Worm (Caenorhabditis elegans) whole organism, mixed stage, embryonic: ENCODE results near the gene bud-13.
A peak's percentile ranks its signal among the peaks of the same experiment; 100 is the strongest.

Experiments
- elt-3 ChIP-seq: fragments of 150-350 bp; optimal IDR thresholded peaks from 2 replicates; lab custom pipeline; 2014; ENCODE audit warnings: missing biosample characterization, missing genetic modification characterization
- mab-5 ChIP-seq: fragments of 150-350 bp; optimal IDR thresholded peaks from 2 replicates; lab custom pipeline; 2014; ENCODE audit warnings: missing biosample characterization, missing genetic modification characterization
- snpc-4 ChIP-seq: fragments of 150-350 bp; optimal IDR thresholded peaks from 2 replicates; lab custom pipeline; 2014; ENCODE audit warnings: missing biosample characterization, missing genetic modification characterization
- unc-39 ChIP-seq: fragments of 150-350 bp; optimal IDR thresholded peaks from 2 replicates; lab custom pipeline; 2014; ENCODE audit warnings: missing biosample characterization, missing genetic modification characterization
- ztf-11 ChIP-seq: fragments of 150-350 bp; optimal IDR thresholded peaks from 2 replicates; lab custom pipeline; 2014; ENCODE audit warnings: missing biosample characterization, missing genetic modification characterization

ce11 chrIII:8971255-8972020 is 3.9 kb upstream of the bud-13 start, which contains the start of the genes eif-3.D and R08D7.4:
- TF ChIP-seq snpc-4 (tag; lab: Kevin White, UChicago): no peak
- TF ChIP-seq unc-39 (tag; lab: Kevin White, UChicago): no peak
- TF ChIP-seq elt-3: no peak
- TF ChIP-seq ztf-11 (tag; lab: Kevin White, UChicago): peak; percentile 46
- TF ChIP-seq mab-5 (tag; lab: Kevin White, UChicago): no peak
